Worm (Caenorhabditis elegans) whole organism, midembryonic: ENCODE data around the gene his-42.
A peak's percentile ranks its signal among the peaks of the same experiment; 100 is the strongest.
"Not testable (repeated sequence)": the region's sequence is repeated elsewhere in the genome, so short reads cannot be mapped to it uniquely, and the experiment has no call there.

Experiments
- T22C8.4 ChIP-seq: fragments of 200-800 bp; sonication (Bioruptor generic); IDR thresholded peaks from 2 replicates; pipeline ENCODE4 v1.3.6; 2022; ENCODE audit warnings: missing genetic modification characterization, missing compliant biosample characterization
- cog-1 ChIP-seq: sonication (generic microtip); optimal IDR thresholded peaks from 2 replicates; lab custom pipeline; 2016; ENCODE audit warnings: missing genetic modification characterization, missing compliant biosample characterization
- flt-1 ChIP-seq: fragments of 200-800 bp; sonication (Bioruptor generic); IDR thresholded peaks from 2 replicates; pipeline ENCODE4 v1.3.6; 2022; ENCODE audit warnings: missing genetic modification characterization, missing compliant biosample characterization
- klf-2 ChIP-seq: fragments of 200-800 bp; sonication (Bioruptor generic); conservative IDR thresholded peaks from 2 replicates; pipeline ENCODE4 v1.3.6; 2022; ENCODE audit warnings: missing genetic modification reagents, missing genetic modification characterization, missing compliant biosample characterization
- med-1 ChIP-seq: sonication (generic microtip); optimal IDR thresholded peaks from 2 replicates; lab custom pipeline; 2017; ENCODE audit warnings: missing genetic modification characterization, mild to moderate bottlenecking, missing compliant biosample characterization, antibody characterized with exemption, missing genetic modification reagents; ENCODE audit not compliant: insufficient read depth
- ref-1 ChIP-seq: fragments of 200-800 bp; sonication (Bioruptor generic); conservative IDR thresholded peaks from 2 replicates; pipeline ENCODE4 v1.3.6; 2022; ENCODE audit warnings: missing genetic modification reagents, missing genetic modification characterization, missing compliant biosample characterization
- tab-1 ChIP-seq: fragments of 200-800 bp; sonication (Bioruptor generic); IDR thresholded peaks from 2 replicates; pipeline ENCODE4 v1.3.6; 2022; ENCODE audit warnings: missing genetic modification characterization, missing compliant biosample characterization
- ztf-23 ChIP-seq: fragments of 200-800 bp; sonication (Bioruptor generic); IDR thresholded peaks from 2 replicates; pipeline ENCODE4 v1.3.6; 2022; ENCODE audit warnings: missing genetic modification reagents, missing genetic modification characterization, missing compliant biosample characterization
- ztf-29 ChIP-seq: fragments of 200-800 bp; sonication (Bioruptor generic); IDR thresholded peaks from 2 replicates; pipeline ENCODE4 v1.3.6; 2022; ENCODE audit warnings: missing genetic modification reagents, missing genetic modification characterization, missing compliant biosample characterization

DNA sequence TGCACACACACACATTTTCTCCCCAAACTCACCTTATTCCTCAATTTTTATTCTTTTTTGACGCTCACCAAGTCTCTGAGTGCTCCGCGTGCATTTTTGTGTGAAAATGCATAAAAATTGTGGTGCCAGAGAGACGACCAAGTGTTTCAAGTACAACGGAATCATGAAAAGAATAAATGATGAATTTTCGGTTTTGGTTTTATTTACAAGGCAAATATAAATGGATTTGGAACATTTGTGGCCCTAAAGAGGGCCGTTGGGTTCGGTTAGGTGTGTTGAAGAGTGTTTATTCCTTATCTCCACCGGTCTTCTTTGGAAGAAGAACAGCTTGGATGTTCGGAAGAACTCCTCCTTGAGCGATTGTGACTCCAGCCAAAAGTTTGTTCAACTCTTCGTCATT, 11.0 kb downstream of the his-42 start:
- not testable (repeated sequence) for TF ChIP-seq klf-2 (GFP tag; lab: Robert Waterston, UW); tab-1 (GFP tag; lab: Robert Waterston, UW); med-1 (GFP tag; lab: Kevin White, UChicago); ztf-23 (GFP tag; lab: Robert Waterston, UW); cog-1; T22C8.4; ztf-29 (GFP tag; lab: Robert Waterston, UW); ref-1
- peak; percentile 84 for TF ChIP-seq flt-1 (GFP tag; lab: Robert Waterston, UW)
